Fruit fly (Drosophila melanogaster) whole organism, embryonic: ENCODE data around the gene Grasp65.

Experiments used
- Atf-2 ChIP-seq: fragments of 200-800 bp; sonication (Bioruptor generic); optimal IDR thresholded peaks from 2 replicates; lab custom pipeline; 2016; ENCODE audit warnings: missing biosample characterization, missing genetic modification characterization
- Atf3 ChIP-seq: fragments of 200-800 bp; sonication (Bioruptor generic); optimal IDR thresholded peaks from 3 replicates; lab custom pipeline; 2016; ENCODE audit warnings: missing biosample characterization, missing genetic modification characterization
- CG11085 ChIP-seq: fragments of 200-800 bp; sonication (Bioruptor generic); IDR thresholded peaks from 2 replicates; pipeline ENCODE4 v1.3.6; 2022; ENCODE audit warnings: missing biosample characterization, missing genetic modification characterization
- CG11695 ChIP-seq: fragments of 200-800 bp; sonication (Bioruptor generic); IDR thresholded peaks from 3 replicates; pipeline ENCODE4 v1.3.6; 2022; ENCODE audit warnings: missing biosample characterization, missing genetic modification characterization
- CG12391 ChIP-seq: fragments of 200-800 bp; sonication (Bioruptor generic); optimal IDR thresholded peaks from 3 replicates; lab custom pipeline; 2018; ENCODE audit warnings: missing biosample characterization, mild to moderate bottlenecking, missing genetic modification characterization, moderate library complexity
- CG12769 ChIP-seq: fragments of 200-800 bp; sonication (Bioruptor generic); optimal IDR thresholded peaks from 2 replicates; lab custom pipeline; 2019; ENCODE audit warnings: missing biosample characterization, mild to moderate bottlenecking, missing genetic modification characterization, moderate library complexity
- CG13287 ChIP-seq: fragments of 200-800 bp; sonication (Bioruptor generic); IDR thresholded peaks from 2 replicates; pipeline ENCODE4 v1.3.6; 2022; ENCODE audit warnings: missing biosample characterization, missing genetic modification characterization; ENCODE audit not compliant: partially characterized antibody
- CG14965 ChIP-seq: fragments of 200-800 bp; sonication (Bioruptor generic); optimal IDR thresholded peaks from 2 replicates; lab custom pipeline; 2016; ENCODE audit warnings: missing biosample characterization, missing genetic modification characterization, borderline replicate concordance
- CG1529 ChIP-seq: fragments of 200-800 bp; sonication (Bioruptor generic); optimal IDR thresholded peaks from 3 replicates; lab custom pipeline; 2018; ENCODE audit warnings: missing biosample characterization, missing genetic modification characterization
- CG17186 ChIP-seq: fragments of 200-800 bp; sonication (Bioruptor generic); optimal IDR thresholded peaks from 3 replicates; lab custom pipeline; 2017; ENCODE audit warnings: missing biosample characterization, missing genetic modification reagents, missing genetic modification characterization
- CG32767 ChIP-seq: fragments of 200-800 bp; sonication (Bioruptor generic); IDR thresholded peaks from 2 replicates; pipeline ENCODE4 v1.3.6; 2022; ENCODE audit warnings: missing biosample characterization, missing genetic modification characterization
- CG6791 ChIP-seq: fragments of 200-800 bp; sonication (Bioruptor generic); IDR thresholded peaks from 3 replicates; pipeline ENCODE4 v1.3.6; 2022; ENCODE audit warnings: missing biosample characterization, missing genetic modification characterization; ENCODE audit not compliant: partially characterized antibody
- Chrac-16 ChIP-seq: fragments of 200-800 bp; sonication (Bioruptor generic); optimal IDR thresholded peaks from 3 replicates; lab custom pipeline; 2016; ENCODE audit warnings: missing biosample characterization, missing genetic modification characterization
- D19A ChIP-seq: fragments of 200-800 bp; optimal IDR thresholded peaks from 3 replicates; lab custom pipeline; 2019; ENCODE audit warnings: missing biosample characterization, mild to moderate bottlenecking, missing genetic modification characterization, moderate library complexity
- Elba2 ChIP-seq: fragments of 200-800 bp; sonication (Bioruptor generic); optimal IDR thresholded peaks from 3 replicates; lab custom pipeline; 2016; ENCODE audit warnings: missing biosample characterization, missing genetic modification characterization
- Fer1 ChIP-seq: fragments of 200-800 bp; sonication (Bioruptor generic); optimal IDR thresholded peaks from 2 replicates; lab custom pipeline; 2017; ENCODE audit warnings: missing biosample characterization, mild to moderate bottlenecking, missing genetic modification characterization
- Fer3 ChIP-seq: fragments of 200-800 bp; sonication (Bioruptor generic); optimal IDR thresholded peaks from 2 replicates; lab custom pipeline; 2018; ENCODE audit warnings: missing biosample characterization, mild to moderate bottlenecking, missing genetic modification characterization, moderate library complexity
- GATAe ChIP-seq: fragments of 200-800 bp; sonication (Bioruptor generic); conservative IDR thresholded peaks from 2 replicates; pipeline ENCODE4 v1.3.6; 2022; ENCODE audit warnings: missing biosample characterization, missing genetic modification characterization
- HLH3B ChIP-seq: fragments of 200-800 bp; sonication (Bioruptor generic); IDR thresholded peaks from 2 replicates; pipeline ENCODE4 v1.3.6; 2022; ENCODE audit warnings: missing biosample characterization, missing genetic modification characterization
- HLHmδ ChIP-seq: fragments of 200-800 bp; sonication (Bioruptor generic); optimal IDR thresholded peaks from 2 replicates; lab custom pipeline; 2018; ENCODE audit warnings: missing biosample characterization, mild to moderate bottlenecking, missing genetic modification characterization, moderate library complexity
- HmgZ ChIP-seq: fragments of 200-800 bp; sonication (Bioruptor generic); optimal IDR thresholded peaks from 2 replicates; lab custom pipeline; 2018; ENCODE audit warnings: missing biosample characterization, mild to moderate bottlenecking, missing genetic modification characterization
- Lpt ChIP-seq: fragments of >200 bp; optimal IDR thresholded peaks from 2 replicates; lab custom pipeline; 2018; ENCODE audit warnings: missing biosample characterization, missing genetic modification characterization
- MESR4 ChIP-seq: fragments of 200-800 bp; sonication (Bioruptor generic); optimal IDR thresholded peaks from 2 replicates; lab custom pipeline; 2018; ENCODE audit warnings: missing biosample characterization, mild to moderate bottlenecking, missing genetic modification characterization, moderate library complexity
- Opbp ChIP-seq: fragments of 200-800 bp; sonication (Bioruptor generic); IDR thresholded peaks from 3 replicates; pipeline ENCODE4 v1.3.6; 2022; ENCODE audit warnings: missing biosample characterization, missing genetic modification characterization; ENCODE audit not compliant: partially characterized antibody
- Pdp1 ChIP-seq, 2 experiments: fragments of 200-800 bp; sonication (Bioruptor generic); optimal IDR thresholded peaks; 3 replicates each; lab custom pipeline; 2016; ENCODE audit warnings: missing biosample characterization in 2 of 2, missing genetic modification characterization in 2 of 2, mild to moderate bottlenecking in 1 of 2, moderate library complexity in 1 of 2
- Ptx1 ChIP-seq: fragments of 200-800 bp; sonication (Bioruptor generic); IDR thresholded peaks from 2 replicates; pipeline ENCODE4 v1.3.6; 2022; ENCODE audit warnings: missing biosample characterization, missing genetic modification characterization
- Sin3A ChIP-seq: fragments of >200 bp; optimal IDR thresholded peaks from 2 replicates; lab custom pipeline; 2018
- aop ChIP-seq: fragments of 200-800 bp; sonication (Bioruptor generic); IDR thresholded peaks from 2 replicates; pipeline ENCODE4 v1.3.6; 2022; ENCODE audit warnings: missing biosample characterization, missing genetic modification characterization
- az2 ChIP-seq: fragments of 200-800 bp; sonication (Bioruptor generic); optimal IDR thresholded peaks from 3 replicates; lab custom pipeline; 2016; ENCODE audit warnings: missing biosample characterization, missing genetic modification characterization
- chn ChIP-seq: fragments of 200-800 bp; sonication (Bioruptor generic); optimal IDR thresholded peaks from 2 replicates; lab custom pipeline; 2016; ENCODE audit warnings: missing biosample characterization, missing genetic modification characterization
- corto ChIP-seq: fragments of 200-800 bp; sonication (Bioruptor generic); optimal IDR thresholded peaks from 2 replicates; lab custom pipeline; 2016; ENCODE audit warnings: missing biosample characterization, mild to moderate bottlenecking, missing genetic modification characterization, moderate library complexity
- croc ChIP-seq: fragments of 200-800 bp; sonication (Bioruptor generic); conservative IDR thresholded peaks from 3 replicates; pipeline ENCODE4 v1.3.6; 2022; ENCODE audit warnings: missing biosample characterization, missing genetic modification characterization
- dimm ChIP-seq: fragments of 200-800 bp; sonication (Bioruptor generic); IDR thresholded peaks from 2 replicates; pipeline ENCODE4 v1.3.6; 2022; ENCODE audit warnings: missing biosample characterization, missing genetic modification characterization
- dmrt11E ChIP-seq: fragments of 200-800 bp; sonication (Bioruptor generic); optimal IDR thresholded peaks from 3 replicates; lab custom pipeline; 2018; ENCODE audit warnings: missing biosample characterization, mild to moderate bottlenecking, missing genetic modification characterization, moderate library complexity
- fd96Cb ChIP-seq: fragments of 200-800 bp; sonication (Bioruptor generic); optimal IDR thresholded peaks from 2 replicates; lab custom pipeline; 2018; ENCODE audit warnings: missing biosample characterization, mild to moderate bottlenecking, missing genetic modification characterization, moderate library complexity
- hth ChIP-seq: fragments of >200 bp; optimal IDR thresholded peaks from 2 replicates; lab custom pipeline; 2017; ENCODE audit warnings: inconsistent platforms
- lab ChIP-seq: fragments of 200-800 bp; sonication (Bioruptor generic); optimal IDR thresholded peaks from 3 replicates; lab custom pipeline; 2017; ENCODE audit warnings: missing biosample characterization, missing genetic modification characterization, mild to moderate bottlenecking, moderate library complexity, missing genetic modification reagents
- mirr ChIP-seq: fragments of 200-800 bp; sonication (Bioruptor generic); optimal IDR thresholded peaks from 3 replicates; lab custom pipeline; 2018; ENCODE audit warnings: missing biosample characterization, mild to moderate bottlenecking, missing genetic modification characterization
- oc ChIP-seq: fragments of 200-800 bp; sonication (Bioruptor generic); optimal IDR thresholded peaks from 2 replicates; lab custom pipeline; 2018; ENCODE audit warnings: missing biosample characterization, mild to moderate bottlenecking, missing genetic modification characterization, moderate library complexity
- onecut ChIP-seq: fragments of 200-800 bp; sonication (Bioruptor generic); IDR thresholded peaks from 2 replicates; pipeline ENCODE4 v1.3.6; 2022; ENCODE audit warnings: missing biosample characterization, missing genetic modification characterization
- org-1 ChIP-seq: fragments of 200-800 bp; sonication (Bioruptor generic); optimal IDR thresholded peaks from 2 replicates; lab custom pipeline; 2017; ENCODE audit warnings: missing biosample characterization, missing genetic modification characterization
- peb ChIP-seq: fragments of 200-800 bp; sonication (Bioruptor generic); IDR thresholded peaks from 2 replicates; pipeline ENCODE4 v1.3.6; 2022; ENCODE audit warnings: missing biosample characterization, missing genetic modification characterization
- pfk ChIP-seq: fragments of 200-800 bp; sonication (Bioruptor generic); optimal IDR thresholded peaks from 2 replicates; lab custom pipeline; 2018; ENCODE audit warnings: missing biosample characterization, mild to moderate bottlenecking, missing genetic modification characterization, moderate library complexity
- pum ChIP-seq: fragments of 200-800 bp; sonication (Bioruptor generic); optimal IDR thresholded peaks from 2 replicates; lab custom pipeline; 2016; ENCODE audit warnings: missing biosample characterization, missing genetic modification characterization
- ro ChIP-seq: fragments of 200-800 bp; sonication (Bioruptor generic); IDR thresholded peaks from 2 replicates; pipeline ENCODE4 v1.3.6; 2022; ENCODE audit warnings: missing biosample characterization, missing genetic modification characterization
- row ChIP-seq: fragments of 200-800 bp; sonication (Bioruptor generic); IDR thresholded peaks from 3 replicates; pipeline ENCODE4 v1.3.6; 2022; ENCODE audit warnings: missing biosample characterization, missing genetic modification characterization
- sens-2 ChIP-seq: fragments of 200-800 bp; sonication (Bioruptor generic); IDR thresholded peaks from 2 replicates; pipeline ENCODE4 v1.3.6; 2022; ENCODE audit warnings: missing biosample characterization, missing genetic modification characterization
- slbo ChIP-seq: fragments of 200-800 bp; sonication (Bioruptor generic); IDR thresholded peaks from 2 replicates; pipeline ENCODE4 v1.3.6; 2022; ENCODE audit warnings: missing biosample characterization, missing genetic modification characterization
- slp2 ChIP-seq: fragments of 200-800 bp; sonication (Bioruptor generic); optimal IDR thresholded peaks from 2 replicates; lab custom pipeline; 2016; ENCODE audit warnings: missing biosample characterization, missing genetic modification characterization
- ttk ChIP-seq: fragments of 200-800 bp; sonication (Bioruptor generic); IDR thresholded peaks from 2 replicates; pipeline ENCODE4 v2.1.2; 2022; ENCODE audit warnings: missing biosample characterization, missing genetic modification characterization
- zfh2 ChIP-seq: fragments of 200-800 bp; sonication (Bioruptor generic); optimal IDR thresholded peaks from 2 replicates; lab custom pipeline; 2016; ENCODE audit warnings: missing biosample characterization, missing genetic modification characterization

Gene Grasp65

dm6 chr3L:19901486-19902255 lies 23.1 kb upstream of the Grasp65 start (continued):
- no peak for TF ChIP-seq row
- no peak for TF ChIP-seq Opbp (GFP tag; lab: Robert Waterston, UW)
- TF ChIP-seq HmgZ (tag; lab: Kevin White, UChicago) = peak; percentile 30
- TF ChIP-seq onecut (GFP tag; lab: Robert Waterston, UW) = no peak
- TF ChIP-seq zfh2 = no peak
- no peak for TF ChIP-seq CG32767 (GFP tag; lab: Robert Waterston, UW)
- no peak for TF ChIP-seq peb (GFP tag; lab: Robert Waterston, UW)
- no peak for TF ChIP-seq CG13287 (GFP tag; lab: Robert Waterston, UW)
- no peak for TF ChIP-seq dmrt11E (tag; lab: Kevin White, UChicago)
- TF ChIP-seq HLHmδ = no peak
- TF ChIP-seq corto (GFP tag; lab: Kevin White, UChicago) = no peak
- no peak for TF ChIP-seq HLH3B (GFP tag; lab: Robert Waterston, UW)
- no peak for TF ChIP-seq D19A (tag; lab: Kevin White, UChicago)
- no peak for TF ChIP-seq Fer3
- TF ChIP-seq Fer1 = peak; percentile 16
- TF ChIP-seq slp2 = no peak
- no peak for TF ChIP-seq MESR4 (GFP tag; lab: Kevin White, UChicago)
- no peak for TF ChIP-seq fd96Cb (tag; lab: Kevin White, UChicago)
- TF ChIP-seq CG12391 = no peak
- peak; percentile 47 for TF ChIP-seq oc (tag; lab: Kevin White, UChicago)
- no peak for TF ChIP-seq Chrac-16 (GFP tag; lab: Kevin White, UChicago)
- TF ChIP-seq slbo = no peak
- no peak for TF ChIP-seq Ptx1
- TF ChIP-seq aop (GFP tag; lab: Robert Waterston, UW) = no peak
- TF ChIP-seq chn (GFP tag; lab: Kevin White, UChicago) = no peak
- peak; percentile 16 for TF ChIP-seq CG12769 (tag; lab: Kevin White, UChicago)
- no peak for TF ChIP-seq Elba2
- TF ChIP-seq Lpt = no peak
- no peak for TF ChIP-seq az2 (GFP tag; lab: Kevin White, UChicago)
- no peak for TF ChIP-seq org-1
- peak in 1 of 2 experiments; percentile 96 for TF ChIP-seq Pdp1 (GFP tag; optimal IDR thresholded peaks at IDR 0.05; lab: Kevin White, UChicago)
- peak; percentile 17 for TF ChIP-seq lab (GFP tag; lab: Kevin White, UChicago)
- no peak for TF ChIP-seq dimm (GFP tag; lab: Robert Waterston, UW)
- TF ChIP-seq CG14965 (GFP tag; lab: Kevin White, UChicago) = no peak
- peak; percentile 32; the same call in 1 of the 2 replicates for TF ChIP-seq GATAe
- TF ChIP-seq ttk (GFP tag; lab: Robert Waterston, UW) = no peak
- TF ChIP-seq ro (GFP tag; lab: Robert Waterston, UW) = no peak
- peak; percentile 57 for TF ChIP-seq pfk (GFP tag; lab: Kevin White, UChicago)
- TF ChIP-seq pum (GFP tag; lab: Kevin White, UChicago) = no peak
- no peak for TF ChIP-seq CG11085 (GFP tag; lab: Robert Waterston, UW)
- TF ChIP-seq Sin3A (lab: Kevin White, UChicago) = no peak
- no peak for TF ChIP-seq croc
- peak; percentile 90 for TF ChIP-seq mirr (GFP tag; lab: Kevin White, UChicago)
- no peak for TF ChIP-seq CG17186
- no peak for TF ChIP-seq Atf3
- TF ChIP-seq hth (lab: Kevin White, UChicago) = no peak
- no peak for TF ChIP-seq CG11695 (GFP tag; lab: Robert Waterston, UW)
- no peak for TF ChIP-seq sens-2 (GFP tag; lab: Robert Waterston, UW)
- no peak for TF ChIP-seq CG1529 (GFP tag; lab: Kevin White, UChicago)
- no peak for TF ChIP-seq CG6791 (GFP tag; lab: Robert Waterston, UW)
- no peak for TF ChIP-seq Atf-2 (GFP tag; lab: Kevin White, UChicago)
